Worm (Caenorhabditis elegans) whole organism, L3 larva: Measurements from ENCODE around the gene trm-2A.

ENCODE experiments used
- egl-27 ChIP-seq: sonication (generic microtip); optimal IDR thresholded peaks from 4 replicates; lab custom pipeline; 2017; ENCODE audit warnings: missing biosample characterization, missing genetic modification reagents, missing genetic modification characterization
- elt-1 ChIP-seq: fragments of 150-350 bp; optimal IDR thresholded peaks from 2 replicates; lab custom pipeline; 2014; ENCODE audit warnings: missing biosample characterization, missing genetic modification characterization
- fkh-2 ChIP-seq: fragments of 150-350 bp; optimal IDR thresholded peaks from 2 replicates; lab custom pipeline; 2014; ENCODE audit warnings: missing biosample characterization, missing genetic modification reagents, missing genetic modification characterization
- jun-1 ChIP-seq: fragments of 150-350 bp; optimal IDR thresholded peaks from 2 replicates; lab custom pipeline; 2014; ENCODE audit warnings: missing biosample characterization, missing genetic modification reagents, missing genetic modification characterization
- lin-39 ChIP-seq: fragments of 150-350 bp; optimal IDR thresholded peaks from 2 replicates; lab custom pipeline; 2018; ENCODE audit warnings: missing biosample characterization, missing genetic modification reagents, missing genetic modification characterization
- mml-1 ChIP-seq: fragments of 150-350 bp; sonication (generic microtip); optimal IDR thresholded peaks from 3 replicates; lab custom pipeline; 2014; ENCODE audit warnings: missing biosample characterization, missing genetic modification characterization
- nfya-1 ChIP-seq: sonication (generic microtip); optimal IDR thresholded peaks from 2 replicates; lab custom pipeline; 2017; ENCODE audit warnings: missing genetic modification characterization, mild to moderate bottlenecking, missing compliant biosample characterization, antibody characterized with exemption, moderate library complexity; ENCODE audit not compliant: insufficient read depth
- nhr-237 ChIP-seq: fragments of 150-350 bp; optimal IDR thresholded peaks from 2 replicates; lab custom pipeline; 2014; ENCODE audit warnings: missing biosample characterization, missing genetic modification characterization
- nhr-25 ChIP-seq: sonication (generic microtip); optimal IDR thresholded peaks from 2 replicates; lab custom pipeline; 2017; ENCODE audit warnings: missing biosample characterization, missing genetic modification characterization
- pqm-1 ChIP-seq: fragments of 150-350 bp; optimal IDR thresholded peaks from 2 replicates; lab custom pipeline; 2017; ENCODE audit warnings: missing biosample characterization, missing genetic modification characterization, inconsistent platforms
- unc-39 ChIP-seq: sonication (generic microtip); optimal IDR thresholded peaks from 4 replicates; lab custom pipeline; 2017; ENCODE audit warnings: missing biosample characterization, missing genetic modification characterization

Gene trm-2A

ce11 chrV:949760-950159 is 45.0 kb downstream of the trm-2A start, which contains the start of gene Y50D4C.6:
Y50D4C.6 (minus strand) TSS chrV:949860.
- no peak for TF ChIP-seq lin-39 (tag; lab: Kevin White, UChicago)
- TF ChIP-seq pqm-1 (tag; lab: Kevin White, UChicago), result no peak
- no peak for TF ChIP-seq nfya-1
- no peak for TF ChIP-seq nhr-237
- no peak for TF ChIP-seq jun-1 (tag; lab: Kevin White, UChicago)
- TF ChIP-seq nhr-25, result no peak
- no peak for TF ChIP-seq elt-1
- no peak for TF ChIP-seq unc-39 (tag; lab: Kevin White, UChicago)
- TF ChIP-seq mml-1, result no peak
- no peak for TF ChIP-seq fkh-2 (tag; lab: Kevin White, UChicago)
- no peak for TF ChIP-seq egl-27 (tag; lab: Kevin White, UChicago)
